Worm (Caenorhabditis elegans) whole organism, midembryonic: Measurements from ENCODE around the gene fbxa-44.

ENCODE experiments used
- ref-1 ChIP-seq: fragments of 200-800 bp; sonication (Bioruptor generic); conservative IDR thresholded peaks from 2 replicates; pipeline ENCODE4 v1.3.6; 2022; ENCODE audit warnings: missing genetic modification reagents, missing genetic modification characterization, missing compliant biosample characterization
- ztf-23 ChIP-seq: fragments of 200-800 bp; sonication (Bioruptor generic); IDR thresholded peaks from 2 replicates; pipeline ENCODE4 v1.3.6; 2022; ENCODE audit warnings: missing genetic modification reagents, missing genetic modification characterization, missing compliant biosample characterization

DNA sequence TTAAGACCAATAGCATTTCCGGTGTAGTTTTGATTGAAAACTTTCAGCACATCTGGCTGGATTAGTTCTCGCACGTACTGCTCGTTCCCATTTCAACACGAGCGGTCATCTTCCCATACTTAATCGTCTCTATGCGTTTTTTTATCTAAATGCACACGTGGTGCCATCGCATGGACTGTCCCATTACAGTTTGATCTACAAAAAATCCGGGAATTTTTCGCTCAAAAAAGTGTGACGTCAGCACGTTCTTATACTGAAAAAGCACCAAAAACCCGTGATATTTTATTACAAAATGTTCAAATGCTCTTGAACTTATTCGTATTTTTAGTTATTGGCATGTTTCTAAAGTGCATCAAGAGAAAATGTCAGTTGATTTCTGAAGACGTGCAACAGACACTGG is 32.9 kb downstream of the fbxa-44 start, which contains the start of gene Y102A5C.4:
- no peak for TF ChIP-seq ztf-23 (GFP tag; lab: Robert Waterston, UW)
- no peak for TF ChIP-seq ref-1 (GFP tag; lab: Robert Waterston, UW)
